Worm (Caenorhabditis elegans): ENCODE data around the gene srg-5.

ce11 chrIII:6280070-6280596, 15.8 kb upstream of the srg-5 start, which contains the start of gene hmg-1.2:
- TF ChIP-seq mab-5 (tag; optimal IDR thresholded peaks at IDR 0.05) (no peak), mep-1 (tag; optimal IDR thresholded peaks at IDR 0.05) (no peak), zip-8 (tag; optimal IDR thresholded peaks at IDR 0.05) (no peak), sptf-1 (tag; optimal IDR thresholded peaks at IDR 0.05) (peak; percentile 62), elt-1 (tag; optimal IDR thresholded peaks at IDR 0.05; ENCODE audit: borderline replicate concordance, insufficient read depth) (no peak), unc-62 (GFP tag; optimal IDR thresholded peaks at IDR 0.05) (peak; percentile 92), hlh-1 (tag; optimal IDR thresholded peaks at IDR 0.05) (no peak), snpc-4 (tag; optimal IDR thresholded peaks at IDR 0.05) (no peak), sem-2 (GFP tag; optimal IDR thresholded peaks at IDR 0.05) (no peak), nhr-28 (tag; optimal IDR thresholded peaks at IDR 0.05) (no peak), nhr-237 (tag; optimal IDR thresholded peaks at IDR 0.05) (peak; percentile 56), ztf-11 (tag; optimal IDR thresholded peaks at IDR 0.05) (no peak), ceh-39 (tag; optimal IDR thresholded peaks at IDR 0.05) (peak; percentile 4), pha-4 (tag; optimal IDR thresholded peaks at IDR 0.05) (peak; percentile 0)

All from whole organism, mixed stage, embryonic.